Fruit fly (Drosophila melanogaster): ENCODE data around the gene CG6310.

The CG6310 gene

DNA sequence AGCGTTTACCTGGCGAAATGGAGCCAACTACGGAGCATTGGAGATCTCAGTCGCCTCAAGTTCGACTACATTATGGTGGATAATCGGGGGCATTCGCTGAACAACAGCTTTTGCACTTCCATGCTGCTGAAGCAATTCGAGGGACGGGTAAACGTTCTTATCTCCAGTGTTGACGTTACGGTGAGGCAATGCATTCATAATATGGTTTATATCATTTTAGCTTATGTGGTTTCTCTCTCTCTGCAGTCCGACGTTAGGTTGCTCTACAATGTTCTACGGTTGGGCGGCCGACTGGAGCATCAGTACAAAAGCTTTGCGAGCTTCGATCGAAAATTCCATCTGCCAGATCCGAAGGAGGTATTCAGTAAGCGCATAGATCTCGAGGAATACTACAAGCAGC is 3.8 kb downstream of the CG6310 start (continued):
- TF ChIP-seq tx (GFP tag; optimal IDR thresholded peaks at IDR 0.05) (no peak), chn (GFP tag; optimal IDR thresholded peaks at IDR 0.05) (no peak), ap (GFP tag; IDR thresholded peaks at IDR 0.05) (no peak), ATbp (GFP tag; optimal IDR thresholded peaks at IDR 0.05) (no peak), Usf (GFP tag; optimal IDR thresholded peaks at IDR 0.05) (no peak), CG17328 (GFP tag; IDR thresholded peaks at IDR 0.05) (no peak), Med (GFP tag) (peak; percentile 64), pho (GFP tag; optimal IDR thresholded peaks at IDR 0.05) (no peak), vnd (GFP tag; IDR thresholded peaks at IDR 0.05; ENCODE audit: partially characterized antibody) (no peak)

dm6 chr3L:11064689-11065088 is 5.0 kb downstream of the CG6310 start, which contains the start of the genes CG32075, CG45101 and SuUR:
CG32075 (minus strand) TSS chr3L:11064941.
CG45101 (plus strand) TSS chr3L:11064991.
SuUR (plus strand) TSS chr3L:11064991.
- TF ChIP-seq scrt (GFP tag; optimal IDR thresholded peaks at IDR 0.05) = peak; percentile 60
- peak; percentile 38 for TF ChIP-seq Deaf1 (tag; optimal IDR thresholded peaks at IDR 0.05)
- peak; percentile 82 for TF ChIP-seq Atf-2 (GFP tag; optimal IDR thresholded peaks at IDR 0.05)
- TF ChIP-seq mam (GFP tag; optimal IDR thresholded peaks at IDR 0.05) = peak; percentile 92
- peak; percentile 92 for TF ChIP-seq shn (GFP tag; optimal IDR thresholded peaks at IDR 0.05)
- TF ChIP-seq CG9876 (GFP tag; optimal IDR thresholded peaks at IDR 0.05) = peak; percentile 85
- peak; percentile 87 for TF ChIP-seq CG2678 (tag; optimal IDR thresholded peaks at IDR 0.05)
- peak; percentile 75 for TF ChIP-seq CG8765 (GFP tag; IDR thresholded peaks at IDR 0.05)
- TF ChIP-seq Dad (GFP tag; optimal IDR thresholded peaks at IDR 0.05) = peak; percentile 88
- TF ChIP-seq C15 (GFP tag; IDR thresholded peaks at IDR 0.05) = peak; percentile 86
- peak; percentile 67 for TF ChIP-seq CG2116 (GFP tag; optimal IDR thresholded peaks at IDR 0.05)
- TF ChIP-seq CG4820 (GFP tag; optimal IDR thresholded peaks at IDR 0.05) = peak; percentile 78
- TF ChIP-seq vfl (GFP tag; optimal IDR thresholded peaks at IDR 0.05) = peak; percentile 86
- peak; percentile 41 for TF ChIP-seq CG17912 (GFP tag; optimal IDR thresholded peaks at IDR 0.05)
- TF ChIP-seq kay (GFP tag; optimal IDR thresholded peaks at IDR 0.05) = peak; percentile 78
- TF ChIP-seq seq (GFP tag; IDR thresholded peaks at IDR 0.05) = peak; percentile 79
- TF ChIP-seq CG4424 (GFP tag; optimal IDR thresholded peaks at IDR 0.05) = peak; percentile 92
- peak; percentile 75 for TF ChIP-seq Sin3A (optimal IDR thresholded peaks at IDR 0.05)
- peak; percentile 61 for TF ChIP-seq CG30020 (tag; optimal IDR thresholded peaks at IDR 0.05)
- TF ChIP-seq lilli (GFP tag; optimal IDR thresholded peaks at IDR 0.05) = peak; percentile 95
- peak; percentile 82 for TF ChIP-seq CG18476 (GFP tag; optimal IDR thresholded peaks at IDR 0.05)
- no peak for TF ChIP-seq abd-A (tag; optimal IDR thresholded peaks at IDR 0.05)
- TF ChIP-seq CG7357 (GFP tag; IDR thresholded peaks at IDR 0.05) = peak; percentile 64; the same call in 1 of the 3 replicates
- peak; percentile 64 for TF ChIP-seq CG11085 (GFP tag; IDR thresholded peaks at IDR 0.05)
- TF ChIP-seq pb (GFP tag; optimal IDR thresholded peaks at IDR 0.05) = peak; percentile 43
- peak; percentile 87 for TF ChIP-seq Bteb2 (GFP tag; optimal IDR thresholded peaks at IDR 0.05)
- peak; percentile 83 for TF ChIP-seq CG18764 (GFP tag; optimal IDR thresholded peaks at IDR 0.05)
- TF ChIP-seq CG12071 (GFP tag; optimal IDR thresholded peaks at IDR 0.05) = peak; percentile 15
- peak; percentile 56; the same call in 1 of the 3 replicates for TF ChIP-seq CG2199 (GFP tag; IDR thresholded peaks at IDR 0.05)
- peak; percentile 59 for TF ChIP-seq Vsx1 (GFP tag; optimal IDR thresholded peaks at IDR 0.05)
- no peak for TF ChIP-seq hth (optimal IDR thresholded peaks at IDR 0.05)
- peak; percentile 76 for TF ChIP-seq CG1647 (GFP tag; optimal IDR thresholded peaks at IDR 0.05)
- peak; percentile 89 for TF ChIP-seq Camta (GFP tag; optimal IDR thresholded peaks at IDR 0.05)
- peak; percentile 88 for TF ChIP-seq CG6689 (GFP tag; IDR thresholded peaks at IDR 0.05)
- TF ChIP-seq CG16813 (GFP tag; IDR thresholded peaks at IDR 0.05; ENCODE audit: partially characterized antibody) = no peak
- TF ChIP-seq CG43689 (GFP tag; IDR thresholded peaks at IDR 0.05) = peak; percentile 50; the same call in 1 of the 2 replicates
- peak; percentile 96 for TF ChIP-seq CG10267 (tag; optimal IDR thresholded peaks at IDR 0.05)
- peak; percentile 94 for TF ChIP-seq CG9932 (GFP tag; IDR thresholded peaks at IDR 0.05)
- peak; percentile 59 for TF ChIP-seq corto (GFP tag; optimal IDR thresholded peaks at IDR 0.05)
- peak; percentile 83 for TF ChIP-seq fd96Cb (tag; optimal IDR thresholded peaks at IDR 0.05)
- TF ChIP-seq jigr1 (GFP tag; IDR thresholded peaks at IDR 0.05) = peak; percentile 51; the same call in 1 of the 3 replicates
- TF ChIP-seq CG10979 (tag; optimal IDR thresholded peaks at IDR 0.05) = peak; percentile 76
